Worm (Caenorhabditis elegans) whole organism, early embryonic: ENCODE measurements around the gene ctr-9.

ENCODE experiments used
- B0310.2 ChIP-seq: sonication (generic microtip); optimal IDR thresholded peaks from 2 replicates; lab custom pipeline; 2016; ENCODE audit warnings: mild to moderate bottlenecking, missing genetic modification characterization, missing compliant biosample characterization
- aly-1 ChIP-seq: sonication (generic microtip); optimal IDR thresholded peaks from 2 replicates; lab custom pipeline; 2016; ENCODE audit warnings: missing genetic modification characterization, missing compliant biosample characterization
- ama-1 ChIP-seq: fragments of 150-350 bp; optimal IDR thresholded peaks from 2 replicates; lab custom pipeline; 2014
- flt-1 ChIP-seq: fragments of 200-800 bp; sonication (Bioruptor generic); IDR thresholded peaks from 2 replicates; pipeline ENCODE4 v1.3.6; 2022; ENCODE audit warnings: missing genetic modification characterization, missing compliant biosample characterization
- pes-1 ChIP-seq: fragments of 200-800 bp; sonication (Bioruptor generic); IDR thresholded peaks from 2 replicates; pipeline ENCODE4 v1.3.6; 2022; ENCODE audit warnings: missing genetic modification reagents, missing genetic modification characterization, missing compliant biosample characterization
- scrt-1 ChIP-seq: fragments of 200-800 bp; sonication (Bioruptor generic); IDR thresholded peaks from 2 replicates; pipeline ENCODE4 v1.3.6; 2022; ENCODE audit warnings: missing genetic modification characterization, missing compliant biosample characterization
- tbx-37 ChIP-seq: fragments of 200-800 bp; sonication (Bioruptor generic); conservative IDR thresholded peaks from 2 replicates; pipeline ENCODE4 v1.3.6; 2022; ENCODE audit warnings: missing genetic modification reagents, missing genetic modification characterization, missing compliant biosample characterization

- TF ChIP-seq scrt-1 (GFP tag; lab: Robert Waterston, UW) (no peak), ama-1 (lab: Kevin White, UChicago) (no peak), tbx-37 (GFP tag; lab: Robert Waterston, UW) (no peak), pes-1 (GFP tag; lab: Robert Waterston, UW) (no peak), aly-1 (tag; lab: Kevin White, UChicago) (no peak), B0310.2 (tag; lab: Kevin White, UChicago) (no peak), flt-1 (GFP tag; lab: Robert Waterston, UW) (no peak)
Observed at ce11 chrIII:9502155-9502714, 11.0 kb downstream of the ctr-9 start.
